Worm (Caenorhabditis elegans) whole organism, L1 larva: ENCODE measurements around the gene F46B6.6.

ENCODE experiments used
- alr-1 ChIP-seq: fragments of 200-800 bp; sonication (Bioruptor generic); optimal IDR thresholded peaks from 2 replicates; lab custom pipeline; 2018; ENCODE audit warnings: borderline replicate concordance, mild to moderate bottlenecking, missing genetic modification characterization, missing compliant biosample characterization
- aly-2 ChIP-seq: fragments of 150-350 bp; optimal IDR thresholded peaks from 2 replicates; lab custom pipeline; 2014; ENCODE audit warnings: missing biosample characterization, missing genetic modification characterization
- ceh-8 ChIP-seq: fragments of 200-800 bp; sonication (Bioruptor generic); optimal IDR thresholded peaks from 2 replicates; lab custom pipeline; 2018; ENCODE audit warnings: mild to moderate bottlenecking, missing genetic modification characterization, moderate library complexity, missing compliant biosample characterization
- elt-2 ChIP-seq: sonication (generic microtip); optimal IDR thresholded peaks from 2 replicates; lab custom pipeline; 2016; ENCODE audit warnings: missing genetic modification characterization, mild to moderate bottlenecking, inconsistent platforms, missing compliant biosample characterization, missing genetic modification reagents
- nhr-237 ChIP-seq: fragments of 150-350 bp; optimal IDR thresholded peaks from 2 replicates; lab custom pipeline; 2014; ENCODE audit warnings: missing biosample characterization, missing genetic modification characterization
- nhr-77 ChIP-seq: fragments of 150-350 bp; optimal IDR thresholded peaks from 2 replicates; lab custom pipeline; 2014; ENCODE audit warnings: missing biosample characterization, missing genetic modification characterization
- sox-4 ChIP-seq: sonication (generic microtip); optimal IDR thresholded peaks from 2 replicates; lab custom pipeline; 2016; ENCODE audit warnings: missing genetic modification characterization, missing compliant biosample characterization
- tbx-2 ChIP-seq: sonication (generic microtip); optimal IDR thresholded peaks from 2 replicates; lab custom pipeline; 2016; ENCODE audit warnings: missing genetic modification characterization, missing compliant biosample characterization

ce11 chrV:9789657-9790261 lies 3.1 kb upstream of the F46B6.6 start, which contains the start of gene ztf-7:
- TF ChIP-seq aly-2, result peak; percentile 62
- peak; percentile 95 for TF ChIP-seq elt-2 (tag; lab: Kevin White, UChicago)
- TF ChIP-seq tbx-2 (tag; lab: Kevin White, UChicago), result peak; percentile 99
- TF ChIP-seq alr-1 (tag; lab: Kevin White, UChicago), result no peak
- TF ChIP-seq nhr-237, result peak; percentile 74
- TF ChIP-seq nhr-77 (tag; lab: Kevin White, UChicago), result peak; percentile 81
- TF ChIP-seq sox-4 (tag; lab: Kevin White, UChicago), result peak; percentile 86
- TF ChIP-seq ceh-8 (GFP tag; lab: Kevin White, UChicago), result peak; percentile 93
